Worm (Caenorhabditis elegans): ENCODE measurements around the gene apd-3.
A peak's percentile ranks its signal among the peaks of the same experiment; 100 is the strongest.
"Not testable (repeated sequence)": the region's sequence is repeated elsewhere in the genome, so short reads cannot be mapped to it uniquely, and the experiment has no call there.

Gene apd-3

ce11 chrII:3502520-3503323 lies 43.5 kb downstream of the apd-3 start, which contains the start of the genes col-71 and Y49F6B.2 (continued):
- TF ChIP-seq nhr-21 (tag; optimal IDR thresholded peaks at IDR 0.05) (peak; percentile 36), mab-5 (tag; optimal IDR thresholded peaks at IDR 0.05) (peak; percentile 51), dmd-4 (tag; optimal IDR thresholded peaks at IDR 0.05) (no peak), snpc-4 (tag; optimal IDR thresholded peaks at IDR 0.05) (peak; percentile 23), elt-3 (tag; optimal IDR thresholded peaks at IDR 0.05) (no peak), lsy-2 (tag; optimal IDR thresholded peaks at IDR 0.05) (peak; percentile 84 to 88), aly-2 (tag; optimal IDR thresholded peaks at IDR 0.05) (no peak), ztf-11 (tag; optimal IDR thresholded peaks at IDR 0.05) (no peak), egl-27 (tag; optimal IDR thresholded peaks at IDR 0.05) (no peak), unc-55 (GFP tag; optimal IDR thresholded peaks at IDR 0.05) (peak; percentile 86), crh-2 (tag; optimal IDR thresholded peaks at IDR 0.05) (peak; percentile 73), sma-3 (GFP tag; optimal IDR thresholded peaks at IDR 0.05) (peak; percentile 77)

ce11 chrII:3502011-3502410 lies 44.2 kb downstream of the apd-3 start:
- TF ChIP-seq peb-1 (tag; optimal IDR thresholded peaks at IDR 0.05) (no peak), ama-1 (optimal IDR thresholded peaks at IDR 0.05) (no peak)

ce11 chrII:3500373-3500772 lies 45.9 kb downstream of the apd-3 start:
- TF ChIP-seq alr-1 (tag; optimal IDR thresholded peaks at IDR 0.05), result no peak
- TF ChIP-seq nhr-25 (tag; optimal IDR thresholded peaks at IDR 0.05), result no peak
- no peak for TF ChIP-seq sma-9 (GFP tag; optimal IDR thresholded peaks at IDR 0.05)
- no peak for TF ChIP-seq sma-9 (tag; optimal IDR thresholded peaks at IDR 0.05)
- TF ChIP-seq R02D3.7 (tag; optimal IDR thresholded peaks at IDR 0.05), result no peak
- TF ChIP-seq elt-1 (tag; optimal IDR thresholded peaks at IDR 0.05), result no peak
- no peak for TF ChIP-seq lsy-2 (tag; optimal IDR thresholded peaks at IDR 0.05)
- no peak for TF ChIP-seq ceh-82 (tag; optimal IDR thresholded peaks at IDR 0.05)

- TF ChIP-seq mdl-1 (tag; optimal IDR thresholded peaks at IDR 0.05) (no peak), lsy-2 (tag; optimal IDR thresholded peaks at IDR 0.05) (no peak), nhr-129 (tag; optimal IDR thresholded peaks at IDR 0.05) (no peak), zag-1 (tag; optimal IDR thresholded peaks at IDR 0.05) (no peak), R02D3.7 (tag; optimal IDR thresholded peaks at IDR 0.05) (no peak), nhr-77 (tag; optimal IDR thresholded peaks at IDR 0.05) (no peak), ceh-16 (tag; optimal IDR thresholded peaks at IDR 0.05) (no peak), blmp-1 (tag; optimal IDR thresholded peaks at IDR 0.05; ENCODE audit: insufficient read depth) (no peak), crh-2 (tag; optimal IDR thresholded peaks at IDR 0.05) (no peak), ceh-82 (tag; optimal IDR thresholded peaks at IDR 0.05) (no peak), nhr-25 (tag; optimal IDR thresholded peaks at IDR 0.05) (no peak), nhr-11 (tag; optimal IDR thresholded peaks at IDR 0.05) (no peak), sem-4 (tag; optimal IDR thresholded peaks at IDR 0.05) (no peak), lin-11 (tag; optimal IDR thresholded peaks at IDR 0.05) (no peak), elt-1 (tag; optimal IDR thresholded peaks at IDR 0.05) (no peak), alr-1 (tag; optimal IDR thresholded peaks at IDR 0.05) (no peak)
Observed at ce11 chrII:3499386-3499785, 46.8 kb downstream of the apd-3 start, which contains the start of gene Y49F6B.9. Gene Y49F6B.9, minus strand, starts transcription at chrII:3499387.

ce11 chrII:3490797-3491196 lies 55.4 kb downstream of the apd-3 start, which contains the start of gene fbxb-112:
Gene fbxb-112, plus strand, starts transcription at chrII:3491097.
- TF ChIP-seq egl-27, ztf-4, nhr-25 (tag; optimal IDR thresholded peaks at IDR 0.05): not testable (repeated sequence)

All from whole organism, L2 larva.